Fruit fly (Drosophila melanogaster) whole organism, pupa: ENCODE results near the gene Noc1.

Experiments used
- CG10348 ChIP-seq: fragments of 200-800 bp; sonication (Bioruptor generic); IDR thresholded peaks from 2 replicates; pipeline ENCODE4 v1.3.6; 2022; ENCODE audit warnings: missing biosample characterization, missing genetic modification characterization
- CG12605 ChIP-seq: fragments of 200-800 bp; sonication (Bioruptor generic); IDR thresholded peaks from 2 replicates; pipeline ENCODE4 v1.3.6; 2022; ENCODE audit warnings: missing biosample characterization, missing genetic modification characterization
- CG13204 ChIP-seq: fragments of 200-800 bp; sonication (Bioruptor generic); optimal IDR thresholded peaks from 2 replicates; lab custom pipeline; 2018; ENCODE audit warnings: missing biosample characterization, mild to moderate bottlenecking, missing genetic modification characterization, moderate library complexity
- CG14655 ChIP-seq: fragments of 200-800 bp; sonication (Bioruptor generic); optimal IDR thresholded peaks from 3 replicates; lab custom pipeline; 2017; ENCODE audit warnings: mild to moderate bottlenecking, missing biosample characterization, missing genetic modification reagents, missing genetic modification characterization
- CG15710 ChIP-seq: fragments of 200-800 bp; sonication (Bioruptor generic); optimal IDR thresholded peaks from 2 replicates; lab custom pipeline; 2018; ENCODE audit warnings: missing biosample characterization, mild to moderate bottlenecking, missing genetic modification characterization, moderate library complexity
- CG17806 ChIP-seq: fragments of 200-800 bp; sonication (Bioruptor generic); optimal IDR thresholded peaks from 2 replicates; lab custom pipeline; 2018; ENCODE audit warnings: missing biosample characterization, mild to moderate bottlenecking, missing genetic modification characterization, moderate library complexity
- CG32121 ChIP-seq: fragments of 200-800 bp; sonication (Bioruptor generic); IDR thresholded peaks from 2 replicates; pipeline ENCODE4 v1.3.6; 2022; ENCODE audit warnings: missing biosample characterization, missing genetic modification characterization
- CG34367 ChIP-seq: fragments of 200-800 bp; sonication (Bioruptor generic); optimal IDR thresholded peaks from 2 replicates; lab custom pipeline; 2018; ENCODE audit warnings: missing biosample characterization, mild to moderate bottlenecking, missing genetic modification characterization
- CG4496 ChIP-seq: fragments of 200-800 bp; sonication (Bioruptor generic); IDR thresholded peaks from 3 replicates; pipeline ENCODE4 v1.3.6; 2022; ENCODE audit warnings: missing biosample characterization, missing genetic modification characterization
- CG8159 ChIP-seq: fragments of 200-800 bp; sonication (Bioruptor generic); optimal IDR thresholded peaks from 3 replicates; lab custom pipeline; 2018; ENCODE audit warnings: missing biosample characterization, mild to moderate bottlenecking, missing genetic modification characterization, moderate library complexity
- CG8301 ChIP-seq: fragments of 200-800 bp; sonication (Bioruptor generic); optimal IDR thresholded peaks from 2 replicates; lab custom pipeline; 2018; ENCODE audit warnings: missing biosample characterization, mild to moderate bottlenecking, missing genetic modification characterization
- CG9948 ChIP-seq: fragments of 200-800 bp; sonication (Bioruptor generic); optimal IDR thresholded peaks from 2 replicates; lab custom pipeline; 2018; ENCODE audit warnings: missing biosample characterization, mild to moderate bottlenecking, missing genetic modification characterization, moderate library complexity
- D1 ChIP-seq: fragments of 200-800 bp; sonication (Bioruptor generic); optimal IDR thresholded peaks from 2 replicates; lab custom pipeline; 2018; ENCODE audit warnings: missing biosample characterization, mild to moderate bottlenecking, missing genetic modification characterization, moderate library complexity
- EcR ChIP-seq: fragments of 200-800 bp; sonication (Bioruptor generic); optimal IDR thresholded peaks from 3 replicates; lab custom pipeline; 2019; ENCODE audit warnings: missing biosample characterization, missing genetic modification characterization, mild to moderate bottlenecking, moderate library complexity, missing genetic modification reagents
- Ets98B ChIP-seq: fragments of 200-800 bp; sonication (Bioruptor generic); IDR thresholded peaks from 2 replicates; pipeline ENCODE4 v1.3.6; 2022; ENCODE audit warnings: missing biosample characterization, missing genetic modification characterization
- Pif1A ChIP-seq: fragments of 200-800 bp; sonication (Bioruptor generic); optimal IDR thresholded peaks from 3 replicates; lab custom pipeline; 2016; ENCODE audit warnings: missing biosample characterization, missing genetic modification characterization
- Pif1B ChIP-seq: fragments of 200-800 bp; sonication (Bioruptor generic); optimal IDR thresholded peaks from 3 replicates; lab custom pipeline; 2016; ENCODE audit warnings: missing biosample characterization, missing genetic modification characterization
- Snoo ChIP-seq: fragments of 200-800 bp; sonication (Bioruptor generic); optimal IDR thresholded peaks from 3 replicates; lab custom pipeline; 2017; ENCODE audit warnings: missing biosample characterization, mild to moderate bottlenecking, missing genetic modification characterization, inconsistent platforms
- fd96Ca ChIP-seq: fragments of 200-800 bp; sonication (Bioruptor generic); IDR thresholded peaks from 3 replicates; pipeline ENCODE4 v1.3.6; 2022; ENCODE audit warnings: missing biosample characterization, missing genetic modification characterization
- gl ChIP-seq: fragments of 200-800 bp; sonication (Bioruptor generic); optimal IDR thresholded peaks from 2 replicates; lab custom pipeline; 2018; ENCODE audit warnings: missing biosample characterization, mild to moderate bottlenecking, missing genetic modification characterization
- rn ChIP-seq: fragments of 200-800 bp; sonication (Bioruptor generic); IDR thresholded peaks from 2 replicates; pipeline ENCODE4 v1.3.6; 2022; ENCODE audit warnings: missing biosample characterization, missing genetic modification characterization

The Noc1 gene

DNA sequence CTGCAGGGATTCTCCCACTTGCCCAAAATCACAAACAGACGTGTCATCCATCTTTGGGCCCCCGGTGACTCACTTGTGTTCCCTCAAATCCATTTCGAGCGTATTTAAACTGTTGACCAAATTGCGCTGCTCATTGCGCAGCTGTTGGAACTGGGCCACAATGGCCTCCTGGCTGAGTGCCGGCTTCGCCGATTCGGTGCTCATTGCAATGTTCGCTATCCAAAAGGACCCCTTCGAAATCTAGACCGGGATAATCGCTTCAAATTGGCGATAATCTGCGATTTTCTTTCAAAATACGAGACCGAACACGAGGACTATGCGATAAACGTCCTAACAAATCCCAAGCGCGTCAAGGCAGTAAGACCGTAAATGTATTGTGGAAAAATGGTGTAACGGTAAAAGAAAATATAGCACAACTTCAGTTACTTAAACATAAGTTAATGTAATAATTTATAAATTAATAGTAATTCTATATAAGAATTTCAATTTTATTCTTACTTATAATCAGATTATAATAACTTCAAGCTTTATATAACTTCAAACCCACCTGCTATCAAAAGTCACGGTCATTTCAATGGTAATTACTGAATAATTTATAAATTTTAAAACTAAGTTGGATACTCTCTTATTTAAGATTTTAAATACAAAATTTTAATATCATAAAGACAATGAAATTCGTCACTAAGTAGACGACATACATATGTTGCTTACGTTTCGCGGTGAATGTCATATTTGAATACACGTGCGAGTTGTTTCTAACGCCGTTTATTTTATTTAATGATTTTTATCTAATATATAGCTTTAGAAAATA, at the start of gene Noc1, which contains the start of gene Pfdn2:
Gene Noc1, plus strand, starts transcription at position 727 of the 811 bp plus-strand sequence.
Gene Pfdn2, minus strand, starts transcription at position 346 of the 811 bp plus-strand sequence.
- TF ChIP-seq CG12605 (GFP tag; lab: Robert Waterston, UW) (no peak), CG14655 (GFP tag; lab: Kevin White, UChicago) (no peak), Ets98B (0 out of 2 replicates have a peak, but pooled peaks have one; percentile 25), CG15710 (tag; lab: Kevin White, UChicago) (peak; percentile 23), CG17806 (tag; lab: Kevin White, UChicago) (peak; percentile 36)

DNA sequence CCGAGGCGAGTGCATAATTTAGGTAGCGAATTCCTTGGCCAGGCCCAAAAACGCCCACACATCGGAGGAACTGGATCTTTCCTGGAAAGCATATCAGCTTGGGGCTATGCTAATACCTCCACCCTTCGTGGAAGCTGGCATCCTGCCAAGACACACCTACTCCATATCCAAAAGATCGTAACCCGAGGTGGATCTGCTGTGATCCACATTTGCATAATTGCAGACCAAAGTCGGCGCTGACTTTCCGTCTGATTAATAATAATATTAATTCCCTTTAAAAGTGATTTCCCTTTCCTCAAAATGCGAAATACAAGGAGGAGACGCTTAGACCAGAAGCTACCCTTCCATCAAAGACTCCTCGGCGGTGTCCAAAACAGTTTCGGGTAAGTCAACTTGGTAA, 49.3 kb upstream of the Noc1 start, which contains the start of gene CG32079:
Gene CG32079, plus strand, starts transcription at position 301 of the 400 bp plus-strand sequence.
- TF ChIP-seq EcR (GFP tag; lab: Kevin White, UChicago): no peak
- TF ChIP-seq CG9948 (tag; lab: Kevin White, UChicago): no peak
- no peak for TF ChIP-seq gl
- no peak for TF ChIP-seq D1 (tag; lab: Kevin White, UChicago)
- TF ChIP-seq CG14655 (GFP tag; lab: Kevin White, UChicago): no peak
- TF ChIP-seq fd96Ca (GFP tag; lab: Robert Waterston, UW): no peak
- no peak for TF ChIP-seq CG13204 (GFP tag; lab: Kevin White, UChicago)
- no peak for TF ChIP-seq CG8301
- TF ChIP-seq Pif1A (GFP tag; lab: Kevin White, UChicago): no peak
- no peak for TF ChIP-seq Snoo
- no peak for TF ChIP-seq CG17806 (tag; lab: Kevin White, UChicago)
- no peak for TF ChIP-seq CG15710 (tag; lab: Kevin White, UChicago)

DNA sequence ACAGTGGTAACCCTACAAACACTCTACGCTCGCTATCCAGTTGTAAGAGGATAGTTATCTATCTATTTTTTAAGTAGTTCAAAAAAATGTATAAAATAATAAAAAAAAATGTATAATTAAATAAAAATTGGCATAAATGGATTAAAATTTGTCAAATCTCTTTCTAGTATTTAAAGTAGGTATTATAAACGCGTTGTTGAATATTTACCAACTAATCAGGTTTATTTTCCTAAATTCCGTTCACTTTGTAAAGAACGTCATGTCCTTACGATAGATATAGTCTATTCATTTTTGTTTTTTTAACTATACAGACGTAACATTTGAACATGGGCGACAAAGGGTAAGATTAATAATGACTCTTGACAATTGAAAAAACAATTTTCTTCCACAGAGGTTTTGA, 47.3 kb upstream of the Noc1 start, which contains the start of gene CG32081:
Gene CG32081, plus strand, starts transcription at position 301 of the 400 bp plus-strand sequence.
- TF ChIP-seq CG4496 (GFP tag; lab: Robert Waterston, UW): no peak
- TF ChIP-seq CG15710 (tag; lab: Kevin White, UChicago): no peak
- TF ChIP-seq CG14655 (GFP tag; lab: Kevin White, UChicago): no peak
- TF ChIP-seq gl: no peak
- no peak for TF ChIP-seq CG9948 (tag; lab: Kevin White, UChicago)
- no peak for TF ChIP-seq CG32121 (GFP tag; lab: Robert Waterston, UW)
- TF ChIP-seq Ets98B: no peak
- TF ChIP-seq CG17806 (tag; lab: Kevin White, UChicago): no peak

dm6 chr3L:11031784-11032183, 42.8 kb upstream of the Noc1 start:
- TF ChIP-seq fd96Ca (GFP tag; lab: Robert Waterston, UW): 0 out of 3 replicates have a peak, but pooled peaks have one; percentile 40
- peak; percentile 47 for TF ChIP-seq CG17806 (tag; lab: Kevin White, UChicago)
- TF ChIP-seq CG9948 (tag; lab: Kevin White, UChicago): peak; percentile 50
- TF ChIP-seq CG14655 (GFP tag; lab: Kevin White, UChicago): peak; percentile 60
- no peak for TF ChIP-seq rn (GFP tag; lab: Robert Waterston, UW)
- no peak for TF ChIP-seq D1 (tag; lab: Kevin White, UChicago)
- peak; percentile 59; the same call in 1 of the 2 replicates for TF ChIP-seq Ets98B
- TF ChIP-seq CG8159 (tag; lab: Kevin White, UChicago): peak; percentile 60
- no peak; the same call in 1 of the 2 replicates for TF ChIP-seq CG12605 (GFP tag; lab: Robert Waterston, UW)
- TF ChIP-seq Pif1B (GFP tag; lab: Kevin White, UChicago): peak; percentile 22
- TF ChIP-seq CG4496 (GFP tag; lab: Robert Waterston, UW): 0 out of 3 replicates have a peak, but pooled peaks have one; percentile 38
- TF ChIP-seq CG13204 (GFP tag; lab: Kevin White, UChicago): peak; percentile 9
- peak; percentile 53 for TF ChIP-seq CG15710 (tag; lab: Kevin White, UChicago)
- TF ChIP-seq EcR (GFP tag; lab: Kevin White, UChicago): no peak
- peak; percentile 6 for TF ChIP-seq Snoo
- peak; percentile 47 for TF ChIP-seq CG8301
- TF ChIP-seq Pif1A (GFP tag; lab: Kevin White, UChicago): no peak
- TF ChIP-seq CG34367: peak; percentile 39
- peak; percentile 54; the same call in 1 of the 2 replicates for TF ChIP-seq CG32121 (GFP tag; lab: Robert Waterston, UW)

dm6 chr3L:11033327-11033975, 41.1 kb upstream of the Noc1 start:
- TF ChIP-seq Snoo (peak; percentile 62), CG34367 (peak; percentile 74), EcR (GFP tag; lab: Kevin White, UChicago) (peak; percentile 25), CG8159 (tag; lab: Kevin White, UChicago) (peak; percentile 83), Pif1B (GFP tag; lab: Kevin White, UChicago) (peak; percentile 66), Pif1A (GFP tag; lab: Kevin White, UChicago) (peak; percentile 77), CG15710 (tag; lab: Kevin White, UChicago) (peak; percentile 79), CG32121 (GFP tag; lab: Robert Waterston, UW) (peak; percentile 66), CG4496 (GFP tag; lab: Robert Waterston, UW) (peak; percentile 78), gl (peak; percentile 65), CG17806 (tag; lab: Kevin White, UChicago) (peak; percentile 85), CG14655 (GFP tag; lab: Kevin White, UChicago) (peak; percentile 77), CG8301 (peak; percentile 70), fd96Ca (GFP tag; lab: Robert Waterston, UW) (peak; percentile 74), Ets98B (peak; percentile 76), D1 (tag; lab: Kevin White, UChicago) (peak; percentile 56), CG10348 (GFP tag; lab: Robert Waterston, UW) (no peak), CG12605 (GFP tag; lab: Robert Waterston, UW) (peak; percentile 73), rn (GFP tag; lab: Robert Waterston, UW) (0 out of 2 replicates have a peak, but pooled peaks have one; percentile 31), CG13204 (GFP tag; lab: Kevin White, UChicago) (peak; percentile 72), CG9948 (tag; lab: Kevin White, UChicago) (peak; percentile 80)
